Fruit fly (Drosophila melanogaster) whole organism, embryonic: ENCODE data around the gene ball.
A peak's percentile ranks its signal among the peaks of the same experiment; 100 is the strongest.

Experiments
- Ada2b ChIP-seq: fragments of 200-800 bp; sonication (Bioruptor generic); IDR thresholded peaks from 2 replicates; pipeline ENCODE4 v1.3.6; 2022; ENCODE audit warnings: missing biosample characterization, missing genetic modification characterization
- Bgb ChIP-seq: fragments of 200-800 bp; sonication (Bioruptor generic); IDR thresholded peaks from 2 replicates; pipeline ENCODE4 v1.3.6; 2022; ENCODE audit warnings: missing biosample characterization, missing genetic modification characterization; ENCODE audit not compliant: partially characterized antibody
- CG10462 ChIP-seq: fragments of 200-800 bp; sonication (Bioruptor generic); optimal IDR thresholded peaks from 2 replicates; lab custom pipeline; 2016; ENCODE audit warnings: missing biosample characterization, missing genetic modification characterization
- CG10543 ChIP-seq: fragments of 200-800 bp; sonication (Bioruptor generic); optimal IDR thresholded peaks from 3 replicates; lab custom pipeline; 2017; ENCODE audit warnings: missing biosample characterization, mild to moderate bottlenecking, missing genetic modification characterization, moderate library complexity
- CG10959 ChIP-seq: fragments of 200-800 bp; sonication (Bioruptor generic); IDR thresholded peaks from 2 replicates; pipeline ENCODE4 v1.3.6; 2022; ENCODE audit warnings: missing biosample characterization, missing genetic modification characterization
- CG12659 ChIP-seq: fragments of 200-800 bp; sonication (Bioruptor generic); optimal IDR thresholded peaks from 3 replicates; lab custom pipeline; 2017; ENCODE audit warnings: mild to moderate bottlenecking, missing biosample characterization, missing genetic modification reagents, missing genetic modification characterization
- CG13775 ChIP-seq: fragments of 200-800 bp; sonication (Bioruptor generic); optimal IDR thresholded peaks from 3 replicates; lab custom pipeline; 2017; ENCODE audit warnings: missing biosample characterization, mild to moderate bottlenecking, missing genetic modification characterization
- CG17359 ChIP-seq: fragments of 200-800 bp; sonication (Bioruptor generic); optimal IDR thresholded peaks from 3 replicates; lab custom pipeline; 2018; ENCODE audit warnings: missing biosample characterization, mild to moderate bottlenecking, missing genetic modification characterization, moderate library complexity
- CG17568 ChIP-seq: fragments of 200-800 bp; sonication (Bioruptor generic); optimal IDR thresholded peaks from 2 replicates; lab custom pipeline; 2018; ENCODE audit warnings: missing biosample characterization, mild to moderate bottlenecking, missing genetic modification characterization, moderate library complexity
- CG2129 ChIP-seq: fragments of 200-800 bp; sonication (Bioruptor generic); IDR thresholded peaks from 2 replicates; pipeline ENCODE4 v1.3.6; 2022; ENCODE audit warnings: missing biosample characterization, missing genetic modification characterization; ENCODE audit not compliant: partially characterized antibody
- CG2202 ChIP-seq: fragments of 200-800 bp; sonication (Bioruptor generic); optimal IDR thresholded peaks from 2 replicates; lab custom pipeline; 2018; ENCODE audit warnings: missing biosample characterization, mild to moderate bottlenecking, missing genetic modification characterization
- CG31224 ChIP-seq: fragments of 200-800 bp; sonication (Bioruptor generic); IDR thresholded peaks from 2 replicates; pipeline ENCODE4 v1.3.6; 2022; ENCODE audit warnings: missing biosample characterization, missing genetic modification characterization
- CG31388 ChIP-seq: fragments of 200-800 bp; sonication (Bioruptor generic); optimal IDR thresholded peaks from 2 replicates; lab custom pipeline; 2016; ENCODE audit warnings: missing biosample characterization, missing genetic modification characterization
- CG32772 ChIP-seq: fragments of 200-800 bp; sonication (Bioruptor generic); IDR thresholded peaks from 2 replicates; pipeline ENCODE4 v1.3.6; 2022; ENCODE audit warnings: missing biosample characterization, missing genetic modification characterization
- CG4328 ChIP-seq: fragments of 200-800 bp; sonication (Bioruptor generic); optimal IDR thresholded peaks from 3 replicates; lab custom pipeline; 2017; ENCODE audit warnings: missing biosample characterization, missing genetic modification reagents, missing genetic modification characterization
- CG4820 ChIP-seq: fragments of 200-800 bp; sonication (Bioruptor generic); optimal IDR thresholded peaks from 3 replicates; lab custom pipeline; 2016; ENCODE audit warnings: missing biosample characterization, missing genetic modification characterization
- CG6272 ChIP-seq: fragments of 200-800 bp; sonication (Bioruptor generic); IDR thresholded peaks from 2 replicates; pipeline ENCODE4 v1.3.6; 2022; ENCODE audit warnings: missing biosample characterization, missing genetic modification characterization
- CG7357 ChIP-seq: fragments of 200-800 bp; sonication (Bioruptor generic); IDR thresholded peaks from 3 replicates; pipeline ENCODE4 v1.3.6; 2022; ENCODE audit warnings: missing biosample characterization, missing genetic modification characterization
- CG7963 ChIP-seq: fragments of 200-800 bp; sonication (Bioruptor generic); IDR thresholded peaks from 3 replicates; pipeline ENCODE4 v1.3.6; 2022; ENCODE audit warnings: missing biosample characterization, missing genetic modification characterization; ENCODE audit not compliant: partially characterized antibody
- CG8944 ChIP-seq: fragments of 200-800 bp; sonication (Bioruptor generic); optimal IDR thresholded peaks from 3 replicates; lab custom pipeline; 2016; ENCODE audit warnings: missing biosample characterization, missing genetic modification characterization
- CHES-1-like ChIP-seq: fragments of 200-800 bp; sonication (Bioruptor generic); optimal IDR thresholded peaks from 2 replicates; lab custom pipeline; 2016; ENCODE audit warnings: missing biosample characterization, missing genetic modification characterization
- Camta ChIP-seq: fragments of 200-800 bp; sonication (Bioruptor generic); optimal IDR thresholded peaks from 2 replicates; lab custom pipeline; 2016; ENCODE audit warnings: missing biosample characterization, missing genetic modification characterization
- CkIIα-i1 ChIP-seq: fragments of 200-800 bp; sonication (Bioruptor generic); IDR thresholded peaks from 2 replicates; pipeline ENCODE4 v1.3.6; 2022; ENCODE audit warnings: missing biosample characterization, missing genetic modification characterization
- Deaf1 ChIP-seq: fragments of 200-800 bp; optimal IDR thresholded peaks from 3 replicates; lab custom pipeline; 2019; ENCODE audit warnings: missing biosample characterization, mild to moderate bottlenecking, missing genetic modification characterization, moderate library complexity
- Dek ChIP-seq: fragments of 200-800 bp; sonication (Bioruptor generic); optimal IDR thresholded peaks from 3 replicates; lab custom pipeline; 2019; ENCODE audit warnings: missing biosample characterization, mild to moderate bottlenecking, missing genetic modification characterization, moderate library complexity
- Eip74EF ChIP-seq, 2 experiments: fragments of 200-800 bp in 1 of 2; fragments of >200 bp in 1 of 2; sonication (Bioruptor generic) in 1 of 2; optimal IDR thresholded peaks; 2 replicates each; lab custom pipeline; 2017 to 2019; ENCODE audit warnings: missing biosample characterization in 2 of 2, missing genetic modification characterization in 2 of 2, mild to moderate bottlenecking in 1 of 2, moderate library complexity in 1 of 2
- Hr51 ChIP-seq, 2 experiments: fragments of 200-800 bp; sonication (Bioruptor generic); optimal IDR thresholded peaks; 2 replicates in 1 of 2; 3 replicates in 1 of 2; lab custom pipeline; 2016 to 2018; ENCODE audit warnings: missing biosample characterization in 2 of 2, missing genetic modification characterization in 2 of 2, mild to moderate bottlenecking in 1 of 2, moderate library complexity in 1 of 2
- MESR4 ChIP-seq: fragments of 200-800 bp; sonication (Bioruptor generic); optimal IDR thresholded peaks from 2 replicates; lab custom pipeline; 2018; ENCODE audit warnings: missing biosample characterization, mild to moderate bottlenecking, missing genetic modification characterization, moderate library complexity
- MTF-1 ChIP-seq: fragments of 200-800 bp; sonication (Bioruptor generic); optimal IDR thresholded peaks from 2 replicates; lab custom pipeline; 2018; ENCODE audit warnings: missing biosample characterization, mild to moderate bottlenecking, missing genetic modification characterization, borderline replicate concordance
- Mes4 ChIP-seq: fragments of 200-800 bp; sonication (Bioruptor generic); optimal IDR thresholded peaks from 2 replicates; lab custom pipeline; 2016; ENCODE audit warnings: missing biosample characterization, missing genetic modification characterization
- NFAT ChIP-seq: fragments of 200-800 bp; sonication (Bioruptor generic); IDR thresholded peaks from 2 replicates; pipeline ENCODE4 v1.3.6; 2022; ENCODE audit warnings: missing biosample characterization, missing genetic modification characterization
- Sry-β ChIP-seq: fragments of 200-800 bp; sonication (Bioruptor generic); optimal IDR thresholded peaks from 2 replicates; lab custom pipeline; 2018; ENCODE audit warnings: missing biosample characterization, mild to moderate bottlenecking, missing genetic modification characterization, moderate library complexity
- Vsx1 ChIP-seq: fragments of 200-800 bp; sonication (Bioruptor generic); optimal IDR thresholded peaks from 2 replicates; lab custom pipeline; 2017; ENCODE audit warnings: missing biosample characterization, mild to moderate bottlenecking, missing genetic modification characterization, missing genetic modification reagents
- cad ChIP-seq: fragments of >200 bp; optimal IDR thresholded peaks from 2 replicates; lab custom pipeline; 2017; ENCODE audit warnings: missing biosample characterization, missing genetic modification characterization
- ci ChIP-seq: fragments of 200-800 bp; sonication (Bioruptor generic); IDR thresholded peaks from 3 replicates; pipeline ENCODE4 v1.3.6; 2022; ENCODE audit warnings: missing biosample characterization, missing genetic modification characterization
- crc ChIP-seq: fragments of 200-800 bp; sonication (Bioruptor generic); optimal IDR thresholded peaks from 2 replicates; lab custom pipeline; 2016; ENCODE audit warnings: missing biosample characterization, missing genetic modification characterization
- croc ChIP-seq: fragments of 200-800 bp; sonication (Bioruptor generic); conservative IDR thresholded peaks from 3 replicates; pipeline ENCODE4 v1.3.6; 2022; ENCODE audit warnings: missing biosample characterization, missing genetic modification characterization
- dm ChIP-seq: fragments of 200-800 bp; sonication (Bioruptor generic); optimal IDR thresholded peaks from 3 replicates; lab custom pipeline; 2016; ENCODE audit warnings: missing biosample characterization, missing genetic modification characterization
- emc ChIP-seq: fragments of 200-800 bp; sonication (Bioruptor generic); optimal IDR thresholded peaks from 2 replicates; lab custom pipeline; 2016; ENCODE audit warnings: missing biosample characterization, missing genetic modification characterization
- esg ChIP-seq: fragments of 200-800 bp; sonication (Bioruptor generic); conservative IDR thresholded peaks from 2 replicates; pipeline ENCODE4 v1.3.6; 2022; ENCODE audit warnings: missing biosample characterization, missing genetic modification characterization
- grau ChIP-seq: fragments of 200-800 bp; optimal IDR thresholded peaks from 3 replicates; lab custom pipeline; 2019; ENCODE audit warnings: missing biosample characterization, mild to moderate bottlenecking, missing genetic modification characterization, moderate library complexity
- gro ChIP-seq: fragments of 200-800 bp; sonication (Bioruptor generic); optimal IDR thresholded peaks from 2 replicates; lab custom pipeline; 2016; ENCODE audit warnings: missing biosample characterization, missing genetic modification characterization
- gsb ChIP-seq: fragments of 200-800 bp; sonication (Bioruptor generic); IDR thresholded peaks from 2 replicates; pipeline ENCODE4 v1.3.6; 2022; ENCODE audit warnings: missing biosample characterization, missing genetic modification characterization
- kni ChIP-seq: fragments of 200-800 bp; sonication (Bioruptor generic); optimal IDR thresholded peaks from 3 replicates; lab custom pipeline; 2017; ENCODE audit warnings: mild to moderate bottlenecking, missing biosample characterization, missing genetic modification reagents, missing genetic modification characterization
- lmd ChIP-seq: fragments of 200-800 bp; sonication (Bioruptor generic); IDR thresholded peaks from 2 replicates; pipeline ENCODE4 v1.3.6; 2022; ENCODE audit warnings: missing biosample characterization, missing genetic modification characterization
- luna ChIP-seq: fragments of 200-800 bp; sonication (Bioruptor generic); optimal IDR thresholded peaks from 2 replicates; lab custom pipeline; 2016; ENCODE audit warnings: missing biosample characterization, missing genetic modification characterization
- pb ChIP-seq: fragments of 200-800 bp; sonication (Bioruptor generic); optimal IDR thresholded peaks from 3 replicates; lab custom pipeline; 2016; ENCODE audit warnings: missing biosample characterization, missing genetic modification characterization
- rib ChIP-seq: fragments of 200-800 bp; sonication (Bioruptor generic); IDR thresholded peaks from 2 replicates; pipeline ENCODE4 v1.3.6; 2022; ENCODE audit warnings: missing biosample characterization, missing genetic modification characterization
- sens ChIP-seq: fragments of 200-800 bp; sonication (Bioruptor generic); peaks from one replicate; lab custom pipeline; 2016; ENCODE audit warnings: missing biosample characterization, missing genetic modification characterization
- sisA ChIP-seq: fragments of 200-800 bp; sonication (Bioruptor generic); IDR thresholded peaks from 2 replicates; pipeline ENCODE4 v1.3.6; 2022; ENCODE audit warnings: missing biosample characterization, missing genetic modification characterization

The ball gene

DNA sequence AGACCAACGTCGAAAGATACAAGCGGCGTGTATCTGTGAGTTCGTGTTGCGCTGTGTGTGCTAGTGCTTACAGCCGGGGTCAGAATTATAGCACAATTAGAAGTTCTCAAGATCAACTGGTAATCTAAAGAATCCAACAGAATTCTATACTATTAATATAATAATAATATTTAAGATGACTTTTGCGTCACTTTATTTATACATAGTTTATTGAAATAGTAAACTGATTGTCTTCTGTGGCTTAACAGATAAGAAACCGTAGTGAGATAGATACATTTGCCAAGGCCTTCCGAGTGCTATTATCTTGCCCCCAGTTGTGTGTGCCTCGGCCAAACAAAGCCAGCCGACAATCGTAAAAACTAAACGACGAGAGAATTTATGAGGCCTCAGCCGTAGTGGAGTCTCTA, 19.7 kb upstream of the ball start (continued):
- peak; percentile 55 for TF ChIP-seq CG4328 (GFP tag; lab: Kevin White, UChicago)
- no peak for TF ChIP-seq NFAT
- TF ChIP-seq CG2202 (tag; lab: Kevin White, UChicago) = peak; percentile 73
- TF ChIP-seq CG8944 (GFP tag; lab: Kevin White, UChicago) = no peak
- TF ChIP-seq CG13775 = peak; percentile 66
- TF ChIP-seq CG17359 (tag; lab: Kevin White, UChicago) = peak; percentile 62
- no peak for TF ChIP-seq CkIIα-i1 (GFP tag; lab: Robert Waterston, UW)
- TF ChIP-seq esg = peak; percentile 34; the same call in 1 of the 2 replicates
- peak; percentile 70 for TF ChIP-seq lmd
- TF ChIP-seq CG2129 = no peak
- peak; percentile 83 for TF ChIP-seq sens (GFP tag; lab: Kevin White, UChicago)
- TF ChIP-seq ci (GFP tag; lab: Robert Waterston, UW) = 0 out of 3 replicates have a peak, but pooled peaks have one; percentile 53
- TF ChIP-seq grau (tag; lab: Kevin White, UChicago) = peak; percentile 79
- TF ChIP-seq Mes4 (GFP tag; lab: Kevin White, UChicago) = no peak
- no peak for TF ChIP-seq Camta (GFP tag; lab: Kevin White, UChicago)
- no peak for TF ChIP-seq rib (GFP tag; lab: Robert Waterston, UW)
- TF ChIP-seq Deaf1 (tag; lab: Kevin White, UChicago) = peak; percentile 74
- no peak for TF ChIP-seq CG31388 (GFP tag; lab: Kevin White, UChicago)
- 0 out of 2 replicates have a peak, but pooled peaks have one; percentile 20 for TF ChIP-seq gsb
- peak; percentile 25 for TF ChIP-seq CG4820 (GFP tag; lab: Kevin White, UChicago)
- TF ChIP-seq CHES-1-like (GFP tag; lab: Kevin White, UChicago) = no peak
- no peak for TF ChIP-seq dm (GFP tag; lab: Kevin White, UChicago)
- TF ChIP-seq crc (GFP tag; lab: Kevin White, UChicago) = no peak
- TF ChIP-seq MESR4 = no peak
- peak; percentile 17 for TF ChIP-seq cad (GFP tag; lab: Kevin White, UChicago)
- TF ChIP-seq CG10959 (GFP tag; lab: Robert Waterston, UW) = peak; percentile 72
- peak; percentile 56 for TF ChIP-seq CG10543 (GFP tag; lab: Kevin White, UChicago)
- no peak for TF ChIP-seq gro (GFP tag; lab: Kevin White, UChicago)
- peak; percentile 62 for TF ChIP-seq croc (GFP tag; lab: Robert Waterston, UW)
- TF ChIP-seq CG17568 (GFP tag; lab: Kevin White, UChicago) = peak; percentile 60
- TF ChIP-seq CG31224 = 0 out of 2 replicates have a peak, but pooled peaks have one; percentile 15
- TF ChIP-seq CG32772 (GFP tag; lab: Robert Waterston, UW) = peak; percentile 22; the same call in 1 of the 2 replicates
- TF ChIP-seq pb (GFP tag; lab: Kevin White, UChicago) = no peak
- TF ChIP-seq Bgb (GFP tag; lab: Robert Waterston, UW) = no peak
- peak; percentile 2 for TF ChIP-seq Dek (tag; lab: Kevin White, UChicago)
- 0 out of 3 replicates have a peak, but pooled peaks have one; percentile 49 for TF ChIP-seq CG7357 (GFP tag; lab: Robert Waterston, UW)
- 0 out of 2 replicates have a peak, but pooled peaks have one; percentile 24 for TF ChIP-seq sisA (GFP tag; lab: Robert Waterston, UW)
- peak; percentile 35 for TF ChIP-seq Sry-β (GFP tag; lab: Kevin White, UChicago)
- TF ChIP-seq CG10462 = peak; percentile 34
- peak; percentile 56 for TF ChIP-seq Vsx1 (GFP tag; lab: Kevin White, UChicago)
- peak; percentile 18 to 70 for TF ChIP-seq Hr51 (GFP tag; optimal IDR thresholded peaks at IDR 0.05; lab: Kevin White, UChicago)
- no peak for TF ChIP-seq luna (GFP tag; lab: Kevin White, UChicago)
- peak; percentile 20 for TF ChIP-seq MTF-1
- peak; percentile 6 for TF ChIP-seq kni (GFP tag; lab: Kevin White, UChicago)
- peak in 1 of 2 experiments; percentile 63 for TF ChIP-seq Eip74EF (GFP tag; optimal IDR thresholded peaks at IDR 0.05; lab: Kevin White, UChicago)
- TF ChIP-seq Ada2b (GFP tag; lab: Robert Waterston, UW) = peak; percentile 27; the same call in 1 of the 2 replicates
- TF ChIP-seq CG6272 (GFP tag; lab: Robert Waterston, UW) = no peak
- no peak for TF ChIP-seq emc (GFP tag; lab: Kevin White, UChicago)
- peak; percentile 46 for TF ChIP-seq CG12659 (GFP tag; lab: Kevin White, UChicago)
- no peak for TF ChIP-seq CG7963 (GFP tag; lab: Robert Waterston, UW)
